Fruit fly (Drosophila melanogaster) whole organism, embryonic: ENCODE results near the gene CG43689.

Source experiments
- Lim3 ChIP-seq: fragments of 200-800 bp; sonication (Bioruptor generic); IDR thresholded peaks from 2 replicates; pipeline ENCODE4 v1.3.6; 2022; ENCODE audit warnings: missing biosample characterization, missing genetic modification characterization
- psq ChIP-seq: fragments of 200-800 bp; sonication (Bioruptor generic); optimal IDR thresholded peaks from 2 replicates; lab custom pipeline; 2017; ENCODE audit warnings: missing biosample characterization, missing genetic modification characterization
- vnd ChIP-seq: fragments of 200-800 bp; sonication (Bioruptor generic); IDR thresholded peaks from 3 replicates; pipeline ENCODE4 v1.3.6; 2022; ENCODE audit warnings: missing biosample characterization, missing genetic modification characterization; ENCODE audit not compliant: partially characterized antibody

DNA sequence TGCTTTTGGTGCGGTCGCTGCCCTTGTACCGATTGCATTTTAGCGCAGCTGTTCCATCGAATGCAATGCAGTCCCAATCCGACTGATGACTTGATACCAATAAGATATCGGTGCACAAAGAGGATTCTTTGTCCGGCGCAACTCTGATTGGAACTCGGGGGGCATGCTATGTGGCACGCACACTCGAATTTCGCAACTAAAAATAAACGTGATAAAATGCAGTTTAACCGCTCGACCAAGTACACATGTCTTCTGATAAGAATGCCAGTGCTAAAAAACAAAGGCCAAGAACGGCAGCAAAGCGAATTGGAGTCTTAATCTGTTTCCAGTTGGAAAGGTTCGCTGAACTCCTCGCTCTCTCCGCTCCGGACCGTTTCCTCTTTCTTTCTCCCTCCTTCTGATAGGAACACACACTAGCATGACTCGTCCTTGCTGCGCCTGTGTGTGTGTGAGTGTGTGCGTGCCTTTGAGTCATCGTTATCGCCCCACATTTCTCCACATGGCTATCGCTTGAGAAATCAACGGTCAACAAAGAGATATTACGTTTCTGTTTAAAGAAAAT is 33.1 kb downstream of the CG43689 start:
- TF ChIP-seq Lim3 (no peak), vnd (GFP tag; lab: Robert Waterston, UW) (no peak), psq (GFP tag; lab: Kevin White, UChicago) (no peak)
